Fruit fly (Drosophila melanogaster) whole organism, embryonic: ENCODE data around the gene pcm.

Source experiments
- Adf1 ChIP-seq: fragments of 200-800 bp; sonication (Bioruptor generic); IDR thresholded peaks from 2 replicates; pipeline ENCODE4 v1.3.6; 2022; ENCODE audit warnings: missing biosample characterization, missing genetic modification characterization
- CG10274 ChIP-seq: fragments of 200-800 bp; sonication (Bioruptor generic); optimal IDR thresholded peaks from 3 replicates; lab custom pipeline; 2017; ENCODE audit warnings: missing biosample characterization, mild to moderate bottlenecking, missing genetic modification characterization
- CG12155 ChIP-seq: fragments of 200-800 bp; sonication (Bioruptor generic); optimal IDR thresholded peaks from 3 replicates; lab custom pipeline; 2016; ENCODE audit warnings: missing biosample characterization, missing genetic modification characterization
- CG12769 ChIP-seq: fragments of 200-800 bp; sonication (Bioruptor generic); optimal IDR thresholded peaks from 2 replicates; lab custom pipeline; 2019; ENCODE audit warnings: missing biosample characterization, mild to moderate bottlenecking, missing genetic modification characterization, moderate library complexity
- CG13775 ChIP-seq: fragments of 200-800 bp; sonication (Bioruptor generic); optimal IDR thresholded peaks from 3 replicates; lab custom pipeline; 2017; ENCODE audit warnings: missing biosample characterization, mild to moderate bottlenecking, missing genetic modification characterization
- CG14965 ChIP-seq: fragments of 200-800 bp; sonication (Bioruptor generic); optimal IDR thresholded peaks from 2 replicates; lab custom pipeline; 2016; ENCODE audit warnings: missing biosample characterization, missing genetic modification characterization, borderline replicate concordance
- CG15514 ChIP-seq: fragments of 200-800 bp; sonication (Bioruptor generic); optimal IDR thresholded peaks from 3 replicates; lab custom pipeline; 2017; ENCODE audit warnings: missing biosample characterization, missing genetic modification characterization, mild to moderate bottlenecking, moderate library complexity, missing genetic modification reagents
- CG16815 ChIP-seq: fragments of 200-800 bp; sonication (Bioruptor generic); optimal IDR thresholded peaks from 3 replicates; lab custom pipeline; 2017; ENCODE audit warnings: missing biosample characterization, mild to moderate bottlenecking, missing genetic modification characterization
- CG17385 ChIP-seq: fragments of 200-800 bp; sonication (Bioruptor generic); optimal IDR thresholded peaks from 3 replicates; lab custom pipeline; 2018; ENCODE audit warnings: missing biosample characterization, mild to moderate bottlenecking, missing genetic modification characterization
- CG6791 ChIP-seq: fragments of 200-800 bp; sonication (Bioruptor generic); IDR thresholded peaks from 3 replicates; pipeline ENCODE4 v1.3.6; 2022; ENCODE audit warnings: missing biosample characterization, missing genetic modification characterization; ENCODE audit not compliant: partially characterized antibody
- CrebB ChIP-seq: fragments of 200-800 bp; sonication (Bioruptor generic); optimal IDR thresholded peaks from 3 replicates; lab custom pipeline; 2018; ENCODE audit warnings: missing biosample characterization, mild to moderate bottlenecking, missing genetic modification characterization
- Dll ChIP-seq: fragments of 200-800 bp; sonication (Bioruptor generic); IDR thresholded peaks from 4 replicates; pipeline ENCODE4 v1.3.6; 2022; ENCODE audit warnings: missing biosample characterization, missing genetic modification characterization; ENCODE audit not compliant: partially characterized antibody
- ERR ChIP-seq: fragments of 200-800 bp; sonication (Bioruptor generic); optimal IDR thresholded peaks from 2 replicates; lab custom pipeline; 2016; ENCODE audit warnings: missing biosample characterization, missing genetic modification characterization
- Eip74EF ChIP-seq, 2 experiments: fragments of 200-800 bp in 1 of 2; fragments of >200 bp in 1 of 2; sonication (Bioruptor generic) in 1 of 2; optimal IDR thresholded peaks; 2 replicates each; lab custom pipeline; 2017 to 2019; ENCODE audit warnings: missing biosample characterization in 2 of 2, missing genetic modification characterization in 2 of 2, mild to moderate bottlenecking in 1 of 2, moderate library complexity in 1 of 2
- HmgZ ChIP-seq: fragments of 200-800 bp; sonication (Bioruptor generic); optimal IDR thresholded peaks from 2 replicates; lab custom pipeline; 2018; ENCODE audit warnings: missing biosample characterization, mild to moderate bottlenecking, missing genetic modification characterization
- Hr51 ChIP-seq, 2 experiments: fragments of 200-800 bp; sonication (Bioruptor generic); optimal IDR thresholded peaks; 2 replicates in 1 of 2; 3 replicates in 1 of 2; lab custom pipeline; 2016 to 2018; ENCODE audit warnings: missing biosample characterization in 2 of 2, missing genetic modification characterization in 2 of 2, mild to moderate bottlenecking in 1 of 2, moderate library complexity in 1 of 2
- Hsf ChIP-seq: fragments of 200-800 bp; sonication (Bioruptor generic); optimal IDR thresholded peaks from 3 replicates; lab custom pipeline; 2016; ENCODE audit warnings: missing biosample characterization, missing genetic modification characterization
- Med ChIP-seq: fragments of 200-800 bp; sonication (Bioruptor generic); peaks from one replicate; lab custom pipeline; 2016; ENCODE audit warnings: missing biosample characterization, missing genetic modification characterization, mild to moderate bottlenecking, inconsistent platforms, moderate library complexity
- Myb ChIP-seq: fragments of 200-800 bp; sonication (Bioruptor generic); optimal IDR thresholded peaks from 2 replicates; lab custom pipeline; 2016; ENCODE audit warnings: missing biosample characterization, missing genetic modification characterization
- NK7.1 ChIP-seq: fragments of 200-800 bp; sonication (Bioruptor generic); optimal IDR thresholded peaks from 3 replicates; lab custom pipeline; 2016; ENCODE audit warnings: missing biosample characterization, missing genetic modification characterization
- Pdp1 ChIP-seq, 2 experiments: fragments of 200-800 bp; sonication (Bioruptor generic); optimal IDR thresholded peaks; 3 replicates each; lab custom pipeline; 2016; ENCODE audit warnings: missing biosample characterization in 2 of 2, missing genetic modification characterization in 2 of 2, mild to moderate bottlenecking in 1 of 2, moderate library complexity in 1 of 2
- aop ChIP-seq: fragments of 200-800 bp; sonication (Bioruptor generic); IDR thresholded peaks from 2 replicates; pipeline ENCODE4 v1.3.6; 2022; ENCODE audit warnings: missing biosample characterization, missing genetic modification characterization
- caup ChIP-seq: fragments of 200-800 bp; sonication (Bioruptor generic); optimal IDR thresholded peaks from 3 replicates; lab custom pipeline; 2017; ENCODE audit warnings: missing biosample characterization, mild to moderate bottlenecking, missing genetic modification characterization, moderate library complexity; ENCODE audit not compliant: severe bottlenecking
- chinmo ChIP-seq: fragments of 200-800 bp; sonication (Bioruptor generic); IDR thresholded peaks from 4 replicates; pipeline ENCODE4 v1.3.6; 2022; ENCODE audit warnings: missing biosample characterization, missing genetic modification characterization; ENCODE audit not compliant: partially characterized antibody
- crp ChIP-seq, 2 experiments: fragments of 200-800 bp; sonication (Bioruptor generic); optimal IDR thresholded peaks; 2 replicates in 1 of 2; 3 replicates in 1 of 2; lab custom pipeline; 2017; ENCODE audit warnings: missing biosample characterization in 2 of 2, missing genetic modification characterization in 2 of 2, mild to moderate bottlenecking in 1 of 2, moderate library complexity in 1 of 2
- fd64A ChIP-seq: fragments of 200-800 bp; sonication (Bioruptor generic); optimal IDR thresholded peaks from 3 replicates; lab custom pipeline; 2018; ENCODE audit warnings: missing biosample characterization, mild to moderate bottlenecking, missing genetic modification characterization
- gfzf ChIP-seq: fragments of 200-800 bp; sonication (Bioruptor generic); optimal IDR thresholded peaks from 2 replicates; lab custom pipeline; 2016; ENCODE audit warnings: missing biosample characterization, mild to moderate bottlenecking, missing genetic modification characterization, moderate library complexity
- gt ChIP-seq: fragments of 200-800 bp; sonication (Bioruptor generic); IDR thresholded peaks from 2 replicates; pipeline ENCODE4 v1.3.6; 2022; ENCODE audit warnings: missing biosample characterization, missing genetic modification characterization
- hbn ChIP-seq: fragments of 200-800 bp; sonication (Bioruptor generic); IDR thresholded peaks from 2 replicates; pipeline ENCODE4 v1.3.6; 2022; ENCODE audit warnings: missing biosample characterization, missing genetic modification characterization; ENCODE audit not compliant: partially characterized antibody
- jumu ChIP-seq: fragments of 200-800 bp; sonication (Bioruptor generic); optimal IDR thresholded peaks from 3 replicates; lab custom pipeline; 2016; ENCODE audit warnings: missing biosample characterization, missing genetic modification characterization
- knrl ChIP-seq: fragments of 200-800 bp; sonication (Bioruptor generic); IDR thresholded peaks from 3 replicates; pipeline ENCODE4 v1.3.6; 2022; ENCODE audit warnings: missing biosample characterization, missing genetic modification characterization; ENCODE audit not compliant: partially characterized antibody
- nerfin-2 ChIP-seq: fragments of 200-800 bp; sonication (Bioruptor generic); IDR thresholded peaks from 2 replicates; pipeline ENCODE4 v1.3.6; 2022; ENCODE audit warnings: missing biosample characterization, missing genetic modification characterization; ENCODE audit not compliant: partially characterized antibody
- org-1 ChIP-seq: fragments of 200-800 bp; sonication (Bioruptor generic); optimal IDR thresholded peaks from 2 replicates; lab custom pipeline; 2017; ENCODE audit warnings: missing biosample characterization, missing genetic modification characterization
- pita ChIP-seq: fragments of 200-800 bp; sonication (Bioruptor generic); optimal IDR thresholded peaks from 2 replicates; lab custom pipeline; 2017; ENCODE audit warnings: missing biosample characterization, mild to moderate bottlenecking, missing genetic modification characterization
- pzg ChIP-seq: fragments of 200-800 bp; sonication (Bioruptor generic); optimal IDR thresholded peaks from 3 replicates; lab custom pipeline; 2018; ENCODE audit warnings: missing biosample characterization, mild to moderate bottlenecking, missing genetic modification characterization, moderate library complexity
- salm ChIP-seq: fragments of 200-800 bp; sonication (Bioruptor generic); optimal IDR thresholded peaks from 2 replicates; lab custom pipeline; 2018; ENCODE audit warnings: missing biosample characterization, mild to moderate bottlenecking, missing genetic modification characterization
- scrt ChIP-seq: fragments of 200-800 bp; sonication (Bioruptor generic); optimal IDR thresholded peaks from 2 replicates; lab custom pipeline; 2018; ENCODE audit warnings: missing biosample characterization, mild to moderate bottlenecking, missing genetic modification characterization, moderate library complexity
- sob ChIP-seq: fragments of 200-800 bp; sonication (Bioruptor generic); IDR thresholded peaks from 2 replicates; pipeline ENCODE4 v1.3.6; 2022; ENCODE audit warnings: missing biosample characterization, missing genetic modification characterization
- sqz ChIP-seq: fragments of 200-800 bp; sonication (Bioruptor generic); optimal IDR thresholded peaks from 3 replicates; lab custom pipeline; 2018; ENCODE audit warnings: missing biosample characterization, mild to moderate bottlenecking, missing genetic modification characterization
- twi ChIP-seq: fragments of 200-800 bp; optimal IDR thresholded peaks from 2 replicates; lab custom pipeline; 2019; ENCODE audit warnings: missing biosample characterization, mild to moderate bottlenecking, missing genetic modification characterization, moderate library complexity
- vfl ChIP-seq: fragments of 200-800 bp; sonication (Bioruptor generic); optimal IDR thresholded peaks from 2 replicates; lab custom pipeline; 2016; ENCODE audit warnings: missing biosample characterization, missing genetic modification characterization

pcm gene

dm6 chrX:19479869-19480326, 11.9 kb downstream of the pcm start, which contains the start of the genes Naa15-16 and mRpS14 (continued):
- TF ChIP-seq CG17385 (GFP tag; lab: Kevin White, UChicago): peak; percentile 87
- TF ChIP-seq caup (GFP tag; lab: Kevin White, UChicago): no peak
- peak; percentile 29; the same call in 1 of the 2 replicates for TF ChIP-seq hbn (GFP tag; lab: Robert Waterston, UW)
- no peak for TF ChIP-seq sqz (GFP tag; lab: Kevin White, UChicago)
- TF ChIP-seq Med (GFP tag; lab: Kevin White, UChicago): peak; percentile 41
- TF ChIP-seq CG15514: peak; percentile 70
- no peak for TF ChIP-seq NK7.1
- TF ChIP-seq CrebB: no peak
- peak; percentile 61; the same call in 2 of the 3 replicates for TF ChIP-seq CG6791 (GFP tag; lab: Robert Waterston, UW)
- TF ChIP-seq vfl (GFP tag; lab: Kevin White, UChicago): no peak
- 0 out of 3 replicates have a peak, but pooled peaks have one; percentile 19 for TF ChIP-seq knrl (GFP tag; lab: Robert Waterston, UW)
- no peak for TF ChIP-seq sob (GFP tag; lab: Robert Waterston, UW)
- no peak for TF ChIP-seq CG16815 (GFP tag; lab: Kevin White, UChicago)
- TF ChIP-seq crp (GFP tag; optimal IDR thresholded peaks at IDR 0.05; lab: Kevin White, UChicago): peak; percentile 52 to 90
- TF ChIP-seq scrt: no peak
- peak; percentile 22 for TF ChIP-seq twi
- TF ChIP-seq CG14965 (GFP tag; lab: Kevin White, UChicago): no peak
- no peak for TF ChIP-seq CG12155 (GFP tag; lab: Kevin White, UChicago)
- TF ChIP-seq jumu (GFP tag; lab: Kevin White, UChicago): peak; percentile 1
- 0 out of 4 replicates have a peak, but pooled peaks have one; percentile 69 for TF ChIP-seq chinmo (GFP tag; lab: Robert Waterston, UW)
- TF ChIP-seq CG12769 (tag; lab: Kevin White, UChicago): no peak
- TF ChIP-seq aop (GFP tag; lab: Robert Waterston, UW): no peak
- TF ChIP-seq gt (GFP tag; lab: Robert Waterston, UW): no peak
- no peak for TF ChIP-seq salm
- no peak for TF ChIP-seq fd64A (GFP tag; lab: Kevin White, UChicago)
- no peak for TF ChIP-seq Hr51 (GFP tag; optimal IDR thresholded peaks at IDR 0.05; lab: Kevin White, UChicago)
- TF ChIP-seq CG13775: no peak
- TF ChIP-seq pzg (GFP tag; lab: Kevin White, UChicago): peak; percentile 84
- TF ChIP-seq nerfin-2 (GFP tag; lab: Robert Waterston, UW): peak; percentile 61; the same call in 1 of the 2 replicates
- TF ChIP-seq org-1: no peak
- peak in 1 of 2 experiments; percentile 99 for TF ChIP-seq Pdp1 (GFP tag; optimal IDR thresholded peaks at IDR 0.05; lab: Kevin White, UChicago)
- TF ChIP-seq gfzf (GFP tag; lab: Kevin White, UChicago): peak; percentile 14
- no peak for TF ChIP-seq ERR (GFP tag; lab: Kevin White, UChicago)
- no peak for TF ChIP-seq pita (GFP tag; lab: Kevin White, UChicago)
- TF ChIP-seq Dll (GFP tag; lab: Robert Waterston, UW): 0 out of 4 replicates have a peak, but pooled peaks have one; percentile 40
- TF ChIP-seq HmgZ (tag; lab: Kevin White, UChicago): peak; percentile 32
- TF ChIP-seq Myb (GFP tag; lab: Kevin White, UChicago): peak; percentile 28
- peak; percentile 28 for TF ChIP-seq Adf1 (GFP tag; lab: Robert Waterston, UW)
- no peak for TF ChIP-seq Hsf (GFP tag; lab: Kevin White, UChicago)
- TF ChIP-seq Eip74EF (GFP tag; optimal IDR thresholded peaks at IDR 0.05; lab: Kevin White, UChicago): no peak
- TF ChIP-seq CG10274 (GFP tag; lab: Kevin White, UChicago): no peak
